Worm (Caenorhabditis elegans) whole organism, young adult: ENCODE results near the gene F55G1.6.

Experiments used
- B0035.1 ChIP-seq: sonication (generic microtip); optimal IDR thresholded peaks from 2 replicates; lab custom pipeline; 2016; ENCODE audit warnings: missing genetic modification characterization, mild to moderate bottlenecking, missing compliant biosample characterization, missing genotype, missing genetic modification reagents
- B0336.3 ChIP-seq: fragments of 200-800 bp; sonication (Bioruptor generic); IDR thresholded peaks from 2 replicates; pipeline ENCODE4 v1.3.6; 2022; ENCODE audit warnings: missing genetic modification characterization, missing compliant biosample characterization
- F33H1.4 ChIP-seq: fragments of 200-800 bp; sonication (Bioruptor generic); IDR thresholded peaks from 2 replicates; pipeline ENCODE4 v1.3.6; 2022; ENCODE audit warnings: missing genetic modification reagents, missing genetic modification characterization, missing compliant biosample characterization
- F49E8.2 ChIP-seq: sonication (generic microtip); optimal IDR thresholded peaks from 3 replicates; lab custom pipeline; 2017; ENCODE audit warnings: missing genetic modification characterization, mild to moderate bottlenecking, missing compliant biosample characterization, antibody characterized with exemption, moderate library complexity; ENCODE audit not compliant: insufficient read depth
- F55B11.4 ChIP-seq: sonication (generic microtip); optimal IDR thresholded peaks from 2 replicates; lab custom pipeline; 2016; ENCODE audit warnings: missing compliant biosample characterization, missing genetic modification characterization, borderline replicate concordance; ENCODE audit not compliant: insufficient read depth
- T07F8.4 ChIP-seq: sonication (generic microtip); optimal IDR thresholded peaks from 2 replicates; lab custom pipeline; 2016; ENCODE audit warnings: mild to moderate bottlenecking, missing genetic modification characterization, moderate library complexity, missing compliant biosample characterization
- Y53F4B.3 ChIP-seq: fragments of 200-800 bp; sonication (Bioruptor generic); IDR thresholded peaks from 2 replicates; pipeline ENCODE4 v1.3.6; 2022; ENCODE audit warnings: missing genetic modification reagents, missing genetic modification characterization, missing compliant biosample characterization
- Y53G8AR.9 ChIP-seq: fragments of 200-800 bp; sonication (Bioruptor generic); conservative IDR thresholded peaks from 2 replicates; pipeline ENCODE4 v1.3.6; 2022; ENCODE audit warnings: missing genetic modification reagents, missing genetic modification characterization, missing compliant biosample characterization
- akir-1 ChIP-seq: fragments of 200-800 bp; sonication (Bioruptor generic); optimal IDR thresholded peaks from 2 replicates; lab custom pipeline; 2018; ENCODE audit warnings: mild to moderate bottlenecking, missing genetic modification characterization, moderate library complexity, missing compliant biosample characterization
- attf-5 ChIP-seq: fragments of 200-800 bp; sonication (Bioruptor generic); optimal IDR thresholded peaks from 2 replicates; lab custom pipeline; 2018; ENCODE audit warnings: mild to moderate bottlenecking, missing genetic modification characterization, missing compliant biosample characterization
- bed-1 ChIP-seq: fragments of 200-800 bp; sonication (Bioruptor generic); IDR thresholded peaks from 2 replicates; pipeline ENCODE4 v1.3.6; 2022; ENCODE audit warnings: missing genetic modification reagents, missing genetic modification characterization, missing compliant biosample characterization
- bed-2 ChIP-seq: fragments of 200-800 bp; sonication (Bioruptor generic); IDR thresholded peaks from 2 replicates; pipeline ENCODE4 v1.3.6; 2022; ENCODE audit warnings: missing genetic modification reagents, missing genetic modification characterization, missing compliant biosample characterization
- ccch-3 ChIP-seq: fragments of 200-800 bp; sonication (Bioruptor generic); optimal IDR thresholded peaks from 2 replicates; lab custom pipeline; 2018; ENCODE audit warnings: mild to moderate bottlenecking, missing genetic modification characterization, missing compliant biosample characterization
- ceh-100 ChIP-seq: fragments of 200-800 bp; sonication (Bioruptor generic); IDR thresholded peaks from 2 replicates; pipeline ENCODE4 v1.3.6; 2022; ENCODE audit warnings: missing genetic modification reagents, missing genetic modification characterization, missing compliant biosample characterization
- ceh-40 ChIP-seq: fragments of 200-800 bp; sonication (Bioruptor generic); IDR thresholded peaks from 2 replicates; pipeline ENCODE4 v1.3.6; 2022; ENCODE audit warnings: missing genetic modification characterization, missing compliant biosample characterization
- ceh-91 ChIP-seq: fragments of 200-800 bp; sonication (Bioruptor generic); IDR thresholded peaks from 2 replicates; pipeline ENCODE4 v1.3.6; 2022; ENCODE audit warnings: missing genetic modification reagents, missing genetic modification characterization, missing compliant biosample characterization
- die-1 ChIP-seq: sonication (generic microtip); optimal IDR thresholded peaks from 2 replicates; lab custom pipeline; 2016; ENCODE audit warnings: missing genotype, mild to moderate bottlenecking, missing genetic modification characterization, missing compliant biosample characterization
- efl-1 ChIP-seq: fragments of 150-350 bp; optimal IDR thresholded peaks from 2 replicates; lab custom pipeline; 2014; ENCODE audit warnings: missing biosample characterization, missing genetic modification reagents, missing genetic modification characterization
- egl-44 ChIP-seq: fragments of 200-800 bp; sonication (Bioruptor generic); IDR thresholded peaks from 2 replicates; pipeline ENCODE4 v1.3.6; 2022; ENCODE audit warnings: missing genetic modification reagents, missing genetic modification characterization, missing compliant biosample characterization
- ets-4 ChIP-seq: fragments of 200-800 bp; sonication (Bioruptor generic); optimal IDR thresholded peaks from 2 replicates; lab custom pipeline; 2018; ENCODE audit warnings: mild to moderate bottlenecking, missing genetic modification characterization, missing compliant biosample characterization
- hlh-12 ChIP-seq: sonication (generic microtip); optimal IDR thresholded peaks from 2 replicates; lab custom pipeline; 2016; ENCODE audit warnings: missing genetic modification characterization, missing compliant biosample characterization
- hlh-26 ChIP-seq: fragments of 200-800 bp; sonication (Bioruptor generic); conservative IDR thresholded peaks from 2 replicates; pipeline ENCODE4 v1.3.6; 2022; ENCODE audit warnings: missing genetic modification reagents, missing genetic modification characterization, missing compliant biosample characterization
- let-607 ChIP-seq, 2 experiments: fragments of 200-800 bp in 1 of 2; sonication (Bioruptor generic) in 1 of 2; sonication (generic microtip) in 1 of 2; optimal IDR thresholded peaks; 2 replicates each; lab custom pipeline; 2016 to 2018; ENCODE audit warnings: mild to moderate bottlenecking in 2 of 2, missing compliant biosample characterization in 2 of 2, missing genetic modification characterization in 2 of 2, moderate library complexity in 2 of 2, missing genotype in 1 of 2
- lsy-27 ChIP-seq: sonication (generic microtip); optimal IDR thresholded peaks from 2 replicates; lab custom pipeline; 2017; ENCODE audit warnings: missing genetic modification characterization, mild to moderate bottlenecking, missing compliant biosample characterization, antibody characterized with exemption, missing genotype, borderline replicate concordance; ENCODE audit not compliant: insufficient read depth
- madf-10 ChIP-seq: sonication (generic microtip); optimal IDR thresholded peaks from 2 replicates; lab custom pipeline; 2016; ENCODE audit warnings: mild to moderate bottlenecking, missing genetic modification characterization, missing compliant biosample characterization
- madf-6 ChIP-seq: fragments of 200-800 bp; sonication (Bioruptor generic); IDR thresholded peaks from 2 replicates; pipeline ENCODE4 v1.3.6; 2022; ENCODE audit warnings: missing genetic modification reagents, missing genetic modification characterization, missing compliant biosample characterization
- mcd-1 ChIP-seq: fragments of 200-800 bp; sonication (Bioruptor generic); IDR thresholded peaks from 2 replicates; pipeline ENCODE4 v1.3.6; 2022; ENCODE audit warnings: missing genetic modification reagents, missing genetic modification characterization, missing compliant biosample characterization
- nhr-27 ChIP-seq: fragments of 200-800 bp; sonication (Bioruptor generic); optimal IDR thresholded peaks from 2 replicates; lab custom pipeline; 2018; ENCODE audit warnings: mild to moderate bottlenecking, missing genetic modification characterization, moderate library complexity, missing compliant biosample characterization
- nhr-90 ChIP-seq: sonication (generic microtip); optimal IDR thresholded peaks from 2 replicates; lab custom pipeline; 2016; ENCODE audit warnings: missing genotype, mild to moderate bottlenecking, missing genetic modification characterization, missing compliant biosample characterization
- pbrm-1 ChIP-seq: fragments of 200-800 bp; sonication (Bioruptor generic); IDR thresholded peaks from 2 replicates; pipeline ENCODE4 v1.3.6; 2022; ENCODE audit warnings: missing genetic modification reagents, missing genetic modification characterization, missing compliant biosample characterization
- sea-2 ChIP-seq: fragments of 200-800 bp; sonication (Bioruptor generic); IDR thresholded peaks from 2 replicates; pipeline ENCODE4 v1.3.6; 2022; ENCODE audit warnings: missing genetic modification characterization, missing compliant biosample characterization
- snpc-3.4 ChIP-seq: sonication (generic microtip); optimal IDR thresholded peaks from 2 replicates; lab custom pipeline; 2017; ENCODE audit warnings: missing genetic modification characterization, mild to moderate bottlenecking, missing compliant biosample characterization, antibody characterized with exemption, moderate library complexity, missing genotype, missing genetic modification reagents
- snpc-4 ChIP-seq, 5 experiments: fragments of 150-350 bp in 1 of 5; sonication (generic microtip) in 4 of 5; optimal IDR thresholded peaks; 2 replicates each; lab custom pipeline; 2014 to 2018; ENCODE audit warnings: missing genetic modification characterization in 5 of 5, missing biosample characterization in 3 of 5, antibody characterized with exemption in 2 of 5, mild to moderate bottlenecking in 2 of 5, missing compliant biosample characterization in 2 of 5, missing genotype in 2 of 5, moderate library complexity in 2 of 5, missing genetic modification reagents in 1 of 5
- tbp1 ChIP-seq: fragments of 200-800 bp; sonication (Bioruptor generic); optimal IDR thresholded peaks from 2 replicates; lab custom pipeline; 2018; ENCODE audit warnings: mild to moderate bottlenecking, missing genetic modification characterization, missing compliant biosample characterization
- xnd-1 ChIP-seq: sonication (generic microtip); optimal IDR thresholded peaks from 2 replicates; lab custom pipeline; 2016; ENCODE audit warnings: missing genotype, missing genetic modification reagents, missing genetic modification characterization, missing compliant biosample characterization
- ztf-18 ChIP-seq: sonication (generic microtip); optimal IDR thresholded peaks from 2 replicates; lab custom pipeline; 2016; ENCODE audit warnings: missing genotype, mild to moderate bottlenecking, missing genetic modification characterization, missing compliant biosample characterization
- ztf-26 ChIP-seq: sonication (generic microtip); optimal IDR thresholded peaks from 2 replicates; lab custom pipeline; 2017; ENCODE audit warnings: missing genetic modification characterization, missing compliant biosample characterization
- ztf-28 ChIP-seq: fragments of 200-800 bp; sonication (Bioruptor generic); IDR thresholded peaks from 2 replicates; pipeline ENCODE4 v1.3.6; 2022; ENCODE audit warnings: missing genetic modification reagents, missing genetic modification characterization, missing compliant biosample characterization
- ztf-6 ChIP-seq: fragments of 200-800 bp; sonication (Bioruptor generic); IDR thresholded peaks from 2 replicates; pipeline ENCODE4 v1.3.6; 2022; ENCODE audit warnings: missing genetic modification reagents, missing genetic modification characterization, missing compliant biosample characterization

Gene F55G1.6

ce11 chrIV:7487554-7488456 lies 14.5 kb downstream of the F55G1.6 start, which contains the start of the genes his-60 and his-59 (continued):
- TF ChIP-seq B0035.1 (tag; lab: Kevin White, UChicago) (no peak), ceh-100 (GFP tag; lab: Robert Waterston, UW) (no peak; the same call in 1 of the 2 replicates), lsy-27 (tag; lab: Kevin White, UChicago) (no peak), F49E8.2 (tag; lab: Kevin White, UChicago) (peak; percentile 91), F55B11.4 (tag; lab: Kevin White, UChicago) (no peak), ztf-26 (no peak), efl-1 (no peak), bed-2 (GFP tag; lab: Robert Waterston, UW) (no peak), attf-5 (GFP tag; lab: Kevin White, UChicago) (peak; percentile 9), bed-1 (GFP tag; lab: Robert Waterston, UW) (no peak), ets-4 (GFP tag; lab: Kevin White, UChicago) (no peak), ztf-28 (GFP tag; lab: Robert Waterston, UW) (no peak), ccch-3 (GFP tag; lab: Kevin White, UChicago) (no peak), ceh-91 (GFP tag; lab: Robert Waterston, UW) (no peak; the same call in 1 of the 2 replicates), madf-6 (peak; percentile 72), mcd-1 (GFP tag; lab: Robert Waterston, UW) (peak; percentile 40; the same call in 1 of the 2 replicates), nhr-27 (no peak), xnd-1 (tag; lab: Kevin White, UChicago) (peak; percentile 20), tbp1 (GFP tag; lab: Kevin White, UChicago) (peak; percentile 67), F33H1.4 (0 out of 2 replicates have a peak, but pooled peaks have one; percentile 24), ztf-6 (GFP tag; lab: Robert Waterston, UW) (no peak), snpc-3.4 (tag; lab: Kevin White, UChicago) (peak; percentile 51), Y53G8AR.9 (GFP tag; lab: Robert Waterston, UW) (peak; percentile 85), ceh-40 (GFP tag; lab: Robert Waterston, UW) (peak; percentile 75), nhr-90 (tag; lab: Kevin White, UChicago) (peak; percentile 51), sea-2 (GFP tag; lab: Robert Waterston, UW) (no peak), egl-44 (peak; percentile 88), T07F8.4 (tag; lab: Kevin White, UChicago) (peak; percentile 31), pbrm-1 (GFP tag; lab: Robert Waterston, UW) (peak; percentile 69; the same call in 1 of the 2 replicates), let-607 (tag; optimal IDR thresholded peaks at IDR 0.05; lab: Kevin White, UChicago) (no peak), akir-1 (GFP tag; lab: Kevin White, UChicago) (no peak), madf-10 (tag; lab: Kevin White, UChicago) (no peak), hlh-12 (tag; lab: Kevin White, UChicago) (no peak), Y53F4B.3 (GFP tag; lab: Robert Waterston, UW) (no peak), hlh-26 (no peak), snpc-4 (GFP tag; optimal IDR thresholded peaks at IDR 0.05; lab: Kevin White, UChicago) (peak; percentile 35), snpc-4 (tag; optimal IDR thresholded peaks at IDR 0.05; lab: Kevin White, UChicago) (peak; percentile 4 to 64 (median 48)), ztf-18 (tag; lab: Kevin White, UChicago) (peak; percentile 35), B0336.3 (peak; percentile 77), die-1 (tag; lab: Kevin White, UChicago) (peak; percentile 43)
